Fruit fly (Drosophila melanogaster) whole organism, pupa: ENCODE results near the gene CG17378.

Experiments
- CG13204 ChIP-seq: fragments of 200-800 bp; sonication (Bioruptor generic); optimal IDR thresholded peaks from 2 replicates; lab custom pipeline; 2018; ENCODE audit warnings: missing biosample characterization, mild to moderate bottlenecking, missing genetic modification characterization, moderate library complexity
- CG14655 ChIP-seq: fragments of 200-800 bp; sonication (Bioruptor generic); optimal IDR thresholded peaks from 3 replicates; lab custom pipeline; 2017; ENCODE audit warnings: mild to moderate bottlenecking, missing biosample characterization, missing genetic modification reagents, missing genetic modification characterization
- CG17806 ChIP-seq: fragments of 200-800 bp; sonication (Bioruptor generic); optimal IDR thresholded peaks from 2 replicates; lab custom pipeline; 2018; ENCODE audit warnings: missing biosample characterization, mild to moderate bottlenecking, missing genetic modification characterization, moderate library complexity
- CG34367 ChIP-seq: fragments of 200-800 bp; sonication (Bioruptor generic); optimal IDR thresholded peaks from 2 replicates; lab custom pipeline; 2018; ENCODE audit warnings: missing biosample characterization, mild to moderate bottlenecking, missing genetic modification characterization
- CG4496 ChIP-seq: fragments of 200-800 bp; sonication (Bioruptor generic); IDR thresholded peaks from 3 replicates; pipeline ENCODE4 v1.3.6; 2022; ENCODE audit warnings: missing biosample characterization, missing genetic modification characterization
- CG8159 ChIP-seq: fragments of 200-800 bp; sonication (Bioruptor generic); optimal IDR thresholded peaks from 3 replicates; lab custom pipeline; 2018; ENCODE audit warnings: missing biosample characterization, mild to moderate bottlenecking, missing genetic modification characterization, moderate library complexity
- D1 ChIP-seq: fragments of 200-800 bp; sonication (Bioruptor generic); optimal IDR thresholded peaks from 2 replicates; lab custom pipeline; 2018; ENCODE audit warnings: missing biosample characterization, mild to moderate bottlenecking, missing genetic modification characterization, moderate library complexity
- Ets98B ChIP-seq: fragments of 200-800 bp; sonication (Bioruptor generic); IDR thresholded peaks from 2 replicates; pipeline ENCODE4 v1.3.6; 2022; ENCODE audit warnings: missing biosample characterization, missing genetic modification characterization
- Pif1B ChIP-seq: fragments of 200-800 bp; sonication (Bioruptor generic); optimal IDR thresholded peaks from 3 replicates; lab custom pipeline; 2016; ENCODE audit warnings: missing biosample characterization, missing genetic modification characterization
- gl ChIP-seq: fragments of 200-800 bp; sonication (Bioruptor generic); optimal IDR thresholded peaks from 2 replicates; lab custom pipeline; 2018; ENCODE audit warnings: missing biosample characterization, mild to moderate bottlenecking, missing genetic modification characterization
- rn ChIP-seq: fragments of 200-800 bp; sonication (Bioruptor generic); IDR thresholded peaks from 2 replicates; pipeline ENCODE4 v1.3.6; 2022; ENCODE audit warnings: missing biosample characterization, missing genetic modification characterization

- TF ChIP-seq D1 (tag; lab: Kevin White, UChicago) (no peak), gl (tag; lab: Kevin White, UChicago) (no peak), CG34367 (tag; lab: Kevin White, UChicago) (no peak), rn (GFP tag; lab: Robert Waterston, UW) (no peak), CG13204 (no peak), CG8159 (tag; lab: Kevin White, UChicago) (no peak), Ets98B (no peak), CG17806 (no peak), CG4496 (GFP tag; lab: Robert Waterston, UW) (no peak), CG14655 (GFP tag; lab: Kevin White, UChicago) (no peak), Pif1B (GFP tag; lab: Kevin White, UChicago) (no peak)
These were observed 10.4 kb downstream of the CG17378 start for dm6 chr2L:6784235-6784634.
